Worm (Caenorhabditis elegans): ENCODE measurements around the gene T22F3.7.

The T22F3.7 gene

ce11 chrV:3586014-3586689, 14.3 kb downstream of the T22F3.7 start, which contains the start of the genes rpl-11.1 and T22F3.2:
Gene rpl-11.1, minus strand, starts transcription at chrV:3586064.
Gene T22F3.2, plus strand, starts transcription at chrV:3586639.
- TF ChIP-seq ceh-82 (tag; optimal IDR thresholded peaks at IDR 0.05) (no peak), C34F6.9 (tag; optimal IDR thresholded peaks at IDR 0.05) (peak; percentile 40), skn-1 (tag; optimal IDR thresholded peaks at IDR 0.05) (no peak), sma-9 (GFP tag; optimal IDR thresholded peaks at IDR 0.05) (peak; percentile 6), sma-9 (tag; optimal IDR thresholded peaks at IDR 0.05) (no peak), dmd-4 (tag; optimal IDR thresholded peaks at IDR 0.05) (no peak), unc-55 (GFP tag; optimal IDR thresholded peaks at IDR 0.05) (peak; percentile 42), ztf-4 (tag; optimal IDR thresholded peaks at IDR 0.05) (no peak), nhr-129 (tag; optimal IDR thresholded peaks at IDR 0.05) (peak; percentile 34), lsy-2 (tag; optimal IDR thresholded peaks at IDR 0.05) (peak in 1 of 2 experiments; percentile 27)

ce11 chrV:3585011-3585410, 15.5 kb downstream of the T22F3.7 start:
- TF ChIP-seq sma-9 (GFP tag; optimal IDR thresholded peaks at IDR 0.05) (no peak), sma-9 (tag; optimal IDR thresholded peaks at IDR 0.05) (no peak), ama-1 (optimal IDR thresholded peaks at IDR 0.05) (no peak), dmd-4 (tag; optimal IDR thresholded peaks at IDR 0.05) (no peak), nhr-12 (tag; optimal IDR thresholded peaks at IDR 0.05) (no peak), crh-2 (tag; optimal IDR thresholded peaks at IDR 0.05) (no peak), F13H6.1 (tag; optimal IDR thresholded peaks at IDR 0.05) (no peak), ztf-1 (GFP tag; conservative IDR thresholded peaks at IDR 0.05) (no peak), mbf-1 (tag; optimal IDR thresholded peaks at IDR 0.05) (no peak), skn-1 (tag; optimal IDR thresholded peaks at IDR 0.05) (no peak), mab-5 (tag; optimal IDR thresholded peaks at IDR 0.05) (no peak), gmeb-1 (tag; optimal IDR thresholded peaks at IDR 0.05) (no peak), alr-1 (tag; optimal IDR thresholded peaks at IDR 0.05) (no peak), nhr-129 (tag; optimal IDR thresholded peaks at IDR 0.05) (no peak), nhr-25 (tag; optimal IDR thresholded peaks at IDR 0.05) (no peak), elt-1 (tag; optimal IDR thresholded peaks at IDR 0.05) (no peak)

ce11 chrV:3583622-3584021, 16.8 kb downstream of the T22F3.7 start:
- TF ChIP-seq F13H6.1 (tag; optimal IDR thresholded peaks at IDR 0.05) = no peak

ce11 chrV:3582671-3583070, 17.8 kb downstream of the T22F3.7 start:
- TF ChIP-seq nhr-23 (tag; optimal IDR thresholded peaks at IDR 0.05) = no peak

- TF ChIP-seq nhr-129 (tag; optimal IDR thresholded peaks at IDR 0.05) = no peak
- TF ChIP-seq sma-9 (GFP tag; optimal IDR thresholded peaks at IDR 0.05) = peak; percentile 21
- no peak for TF ChIP-seq sma-9 (tag; optimal IDR thresholded peaks at IDR 0.05)
Measured at ce11 chrV:3582086-3582485, 18.4 kb downstream of the T22F3.7 start.

ce11 chrV:3581643-3582042, 18.8 kb downstream of the T22F3.7 start:
- no peak for TF ChIP-seq egl-27 (tag; optimal IDR thresholded peaks at IDR 0.05)
- no peak for TF ChIP-seq ama-1 (optimal IDR thresholded peaks at IDR 0.05)
- no peak for TF ChIP-seq elt-3 (tag; optimal IDR thresholded peaks at IDR 0.05)
- TF ChIP-seq gmeb-1 (tag; optimal IDR thresholded peaks at IDR 0.05) = no peak
- TF ChIP-seq sma-3 (GFP tag; optimal IDR thresholded peaks at IDR 0.05) = no peak
- no peak for TF ChIP-seq alr-1 (tag; optimal IDR thresholded peaks at IDR 0.05)
- no peak for TF ChIP-seq mbf-1 (tag; optimal IDR thresholded peaks at IDR 0.05)
- TF ChIP-seq peb-1 (tag; optimal IDR thresholded peaks at IDR 0.05) = no peak
- TF ChIP-seq nhr-10 (tag; optimal IDR thresholded peaks at IDR 0.05) = no peak
- TF ChIP-seq ztf-4 (tag; optimal IDR thresholded peaks at IDR 0.05) = no peak
- TF ChIP-seq lsy-2 (tag; optimal IDR thresholded peaks at IDR 0.05) = no peak
- no peak for TF ChIP-seq aly-2 (tag; optimal IDR thresholded peaks at IDR 0.05)
- TF ChIP-seq nhr-25 (tag; optimal IDR thresholded peaks at IDR 0.05) = no peak
- no peak for TF ChIP-seq nhr-12 (tag; optimal IDR thresholded peaks at IDR 0.05)
- no peak for TF ChIP-seq nhr-237 (tag; optimal IDR thresholded peaks at IDR 0.05)
- no peak for TF ChIP-seq nhr-6 (tag; optimal IDR thresholded peaks at IDR 0.05)
- TF ChIP-seq ZK546.5 (tag; optimal IDR thresholded peaks at IDR 0.05) = no peak
- TF ChIP-seq lin-39 (tag; optimal IDR thresholded peaks at IDR 0.05) = no peak
- TF ChIP-seq blmp-1 (tag; optimal IDR thresholded peaks at IDR 0.05; ENCODE audit: insufficient read depth) = no peak
- TF ChIP-seq ceh-16 (tag; optimal IDR thresholded peaks at IDR 0.05) = no peak
